Worm (Caenorhabditis elegans) whole organism, young adult: ENCODE results near the gene sri-19.

ENCODE experiments used
- F49E8.2 ChIP-seq: sonication (generic microtip); optimal IDR thresholded peaks from 3 replicates; lab custom pipeline; 2017; ENCODE audit warnings: missing genetic modification characterization, mild to moderate bottlenecking, missing compliant biosample characterization, antibody characterized with exemption, moderate library complexity; ENCODE audit not compliant: insufficient read depth
- Y79H2A.3 ChIP-seq: fragments of 200-800 bp; sonication (Bioruptor generic); conservative IDR thresholded peaks from 2 replicates; pipeline ENCODE4 v1.3.6; 2022; ENCODE audit warnings: missing genetic modification reagents, missing genetic modification characterization, missing compliant biosample characterization
- snpc-1.3 ChIP-seq: sonication (generic microtip); optimal IDR thresholded peaks from 2 replicates; lab custom pipeline; 2017; ENCODE audit warnings: missing genetic modification characterization, mild to moderate bottlenecking, missing compliant biosample characterization, antibody characterized with exemption, moderate library complexity, missing genotype, missing genetic modification reagents; ENCODE audit not compliant: insufficient read depth
- snpc-4 ChIP-seq, 5 experiments: fragments of 150-350 bp in 1 of 5; sonication (generic microtip) in 4 of 5; optimal IDR thresholded peaks; 2 replicates each; lab custom pipeline; 2014 to 2018; ENCODE audit warnings: missing genetic modification characterization in 5 of 5, missing biosample characterization in 3 of 5, antibody characterized with exemption in 2 of 5, mild to moderate bottlenecking in 2 of 5, missing compliant biosample characterization in 2 of 5, missing genotype in 2 of 5, moderate library complexity in 2 of 5, missing genetic modification reagents in 1 of 5

- no peak for TF ChIP-seq snpc-4 (GFP tag; optimal IDR thresholded peaks at IDR 0.05; lab: Kevin White, UChicago)
- no peak for TF ChIP-seq snpc-4 (tag; optimal IDR thresholded peaks at IDR 0.05; lab: Kevin White, UChicago)
- no peak for TF ChIP-seq F49E8.2 (tag; lab: Kevin White, UChicago)
- TF ChIP-seq Y79H2A.3: no peak
- TF ChIP-seq snpc-1.3: no peak
Observed at ce11 chrIV:10949510-10949909, 8.7 kb upstream of the sri-19 start, which contains the start of gene nsph-3.1.
